Worm (Caenorhabditis elegans): Measurements from ENCODE around the gene F56D6.21.

Gene F56D6.21

DNA sequence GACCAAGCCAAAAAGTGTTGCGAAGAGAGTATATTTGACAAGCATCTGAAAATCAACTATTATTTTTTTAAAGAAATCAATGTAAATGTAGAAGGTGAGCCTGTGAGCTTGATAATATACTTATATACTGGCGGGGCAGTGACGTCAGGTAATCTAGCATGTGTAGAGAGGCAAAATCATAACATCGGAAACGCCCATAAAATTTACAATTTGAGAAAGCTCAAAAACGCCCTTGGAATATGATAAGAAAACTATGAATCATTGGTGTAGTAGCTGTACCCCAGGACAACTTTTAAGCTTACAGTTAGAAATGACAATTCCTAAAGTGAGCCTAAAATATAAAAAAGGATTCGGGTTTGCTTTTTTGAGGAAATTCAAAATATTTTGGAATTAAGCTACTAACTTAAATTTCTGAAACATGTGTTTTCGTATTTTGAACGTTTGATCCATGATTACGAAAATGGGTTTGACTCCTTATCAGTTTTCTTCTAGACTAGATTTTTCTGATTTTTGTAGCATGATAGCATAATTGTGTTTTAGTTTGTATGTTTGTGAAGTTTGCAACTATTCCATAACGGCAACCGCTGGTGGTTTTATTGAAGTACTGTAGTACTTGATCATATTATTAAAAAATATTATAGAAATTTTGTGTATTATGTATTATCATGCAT, 37.1 kb downstream of the F56D6.21 start, which contains the start of gene clec-174:
clec-174 (minus strand) TSS at position 51 of the 671 bp plus-strand sequence.
- TF ChIP-seq ceh-24 (tag; optimal IDR thresholded peaks at IDR 0.05) (no peak), fkh-6 (tag; optimal IDR thresholded peaks at IDR 0.05) (no peak), hlh-15 (tag; optimal IDR thresholded peaks at IDR 0.05) (no peak), ceh-9 (tag; optimal IDR thresholded peaks at IDR 0.05) (no peak), rnt-1 (tag; optimal IDR thresholded peaks at IDR 0.05) (no peak), ceh-30 (tag; optimal IDR thresholded peaks at IDR 0.05) (no peak), lim-6 (tag; optimal IDR thresholded peaks at IDR 0.05) (no peak), sdc-2 (tag; optimal IDR thresholded peaks at IDR 0.05) (no peak), K02D7.2 (tag; optimal IDR thresholded peaks at IDR 0.05) (no peak), unc-42 (tag; optimal IDR thresholded peaks at IDR 0.05) (no peak), ceh-19 (GFP tag; optimal IDR thresholded peaks at IDR 0.05) (no peak), F13H6.1 (tag; optimal IDR thresholded peaks at IDR 0.05) (no peak), ceh-2 (tag; optimal IDR thresholded peaks at IDR 0.05) (no peak), ttx-3 (tag; optimal IDR thresholded peaks at IDR 0.05) (no peak)

DNA sequence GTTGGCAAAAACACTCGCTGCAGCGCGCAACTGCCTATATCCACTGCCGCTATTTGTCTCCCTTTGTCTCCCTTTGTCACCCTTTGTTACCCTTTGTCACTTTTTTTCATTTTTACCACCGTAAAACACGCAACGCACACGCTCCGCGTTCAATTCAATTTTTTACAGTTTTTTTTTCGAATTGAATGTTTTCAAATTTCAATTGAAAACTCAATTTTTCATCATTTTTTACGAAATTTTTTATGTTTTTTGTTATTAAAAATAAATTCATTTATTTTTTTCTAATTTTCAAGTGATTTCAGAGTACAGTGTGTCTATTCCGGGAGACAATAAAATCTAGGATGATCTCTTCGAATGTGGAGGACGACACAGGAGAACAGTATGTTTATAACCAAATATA, 38.3 kb downstream of the F56D6.21 start, which contains the start of gene Y46C8AL.11:
Y46C8AL.11 (plus strand) TSS at position 301 of the 400 bp plus-strand sequence.
- no peak for TF ChIP-seq ceh-48 (tag; optimal IDR thresholded peaks at IDR 0.05)
- no peak for TF ChIP-seq F13H6.1 (tag; optimal IDR thresholded peaks at IDR 0.05)
- no peak for TF ChIP-seq nhr-232 (tag; optimal IDR thresholded peaks at IDR 0.05)
- no peak for TF ChIP-seq lim-6 (tag; optimal IDR thresholded peaks at IDR 0.05)
- TF ChIP-seq fax-1 (tag; optimal IDR thresholded peaks at IDR 0.05) = no peak
- TF ChIP-seq ceh-18 (tag; optimal IDR thresholded peaks at IDR 0.05) = no peak
- no peak for TF ChIP-seq ceh-24 (tag; optimal IDR thresholded peaks at IDR 0.05)
- no peak for TF ChIP-seq pha-4 (tag; optimal IDR thresholded peaks at IDR 0.05)
- TF ChIP-seq pqm-1 (tag; optimal IDR thresholded peaks at IDR 0.05) = no peak
- TF ChIP-seq pat-9 (tag; optimal IDR thresholded peaks at IDR 0.05) = no peak
- TF ChIP-seq nhr-11 (tag; optimal IDR thresholded peaks at IDR 0.05) = no peak
- TF ChIP-seq odd-2 (tag; optimal IDR thresholded peaks at IDR 0.05) = no peak
- TF ChIP-seq sox-2 (GFP tag; IDR thresholded peaks at IDR 0.05) = no peak

DNA sequence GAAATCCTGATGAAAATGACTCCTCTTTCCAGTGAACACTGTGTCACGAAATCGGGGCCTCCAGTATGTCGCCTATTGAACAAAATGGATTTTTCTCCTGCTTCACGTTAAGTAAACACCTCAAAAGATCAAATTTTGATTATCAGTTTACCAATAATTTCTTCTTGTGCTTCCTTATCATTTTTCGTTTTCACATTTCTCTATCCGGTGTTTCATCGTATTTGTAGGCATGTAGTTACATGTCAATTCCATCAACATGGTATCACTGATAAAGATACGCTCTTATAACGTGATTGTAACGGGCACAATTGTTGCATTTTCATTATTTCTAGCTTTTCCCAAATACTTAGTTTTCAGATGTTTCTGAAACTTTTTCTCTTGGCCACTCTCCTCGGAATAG, 39.7 kb downstream of the F56D6.21 start, which contains the start of gene clec-72:
clec-72 (plus strand) TSS at position 358 of the 400 bp plus-strand sequence.
- no peak for TF ChIP-seq hlh-13 (GFP tag; optimal IDR thresholded peaks at IDR 0.05)
- peak; percentile 29 for TF ChIP-seq elt-2 (tag; optimal IDR thresholded peaks at IDR 0.05)

All from whole organism, late embryonic.